Worm (Caenorhabditis elegans) whole organism, L3 larva: ENCODE measurements around the gene col-19.

ENCODE experiments used
- ceh-16 ChIP-seq: sonication (generic microtip); optimal IDR thresholded peaks from 2 replicates; lab custom pipeline; 2017; ENCODE audit warnings: missing biosample characterization, missing genetic modification characterization
- fkh-10 ChIP-seq: sonication (generic microtip); optimal IDR thresholded peaks from 2 replicates; lab custom pipeline; 2017; ENCODE audit warnings: missing biosample characterization, missing genetic modification reagents, missing genetic modification characterization
- hmg-11 ChIP-seq: sonication (generic microtip); optimal IDR thresholded peaks from 2 replicates; lab custom pipeline; 2016; ENCODE audit warnings: missing genetic modification characterization, missing compliant biosample characterization
- mdl-1 ChIP-seq: fragments of 150-350 bp; optimal IDR thresholded peaks from 2 replicates; lab custom pipeline; 2014; ENCODE audit warnings: missing biosample characterization, missing genetic modification characterization
- nhr-28 ChIP-seq: fragments of 150-350 bp; optimal IDR thresholded peaks from 2 replicates; lab custom pipeline; 2014; ENCODE audit warnings: missing biosample characterization, missing genetic modification characterization
- nhr-77 ChIP-seq: fragments of 150-350 bp; optimal IDR thresholded peaks from 2 replicates; lab custom pipeline; 2014; ENCODE audit warnings: missing biosample characterization, missing genetic modification characterization
- unc-39 ChIP-seq: sonication (generic microtip); optimal IDR thresholded peaks from 4 replicates; lab custom pipeline; 2017; ENCODE audit warnings: missing biosample characterization, missing genetic modification characterization

DNA sequence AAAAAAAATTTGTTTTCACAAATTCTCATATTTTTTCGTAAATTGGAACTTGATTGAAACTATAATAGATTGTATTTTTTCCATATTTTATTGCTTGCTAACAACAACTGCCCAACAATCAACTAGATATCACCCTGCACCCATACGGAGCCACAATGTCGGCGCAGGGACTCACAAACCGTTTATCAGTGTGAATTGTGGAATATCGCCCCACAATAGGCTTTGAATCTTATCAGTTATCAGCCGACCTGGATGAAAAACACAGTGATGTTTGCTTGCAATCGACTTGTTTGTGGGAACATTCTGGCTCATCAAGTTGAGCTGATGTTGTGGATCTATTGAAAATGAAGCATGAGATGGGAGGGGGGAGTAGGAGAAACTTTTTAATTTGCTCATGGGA is 17.5 kb downstream of the col-19 start:
- TF ChIP-seq fkh-10 (GFP tag; lab: Kevin White, UChicago) (no peak), unc-39 (tag; lab: Kevin White, UChicago) (no peak), hmg-11 (tag; lab: Kevin White, UChicago) (no peak), nhr-28 (tag; lab: Kevin White, UChicago) (no peak), ceh-16 (tag; lab: Kevin White, UChicago) (no peak), mdl-1 (tag; lab: Kevin White, UChicago) (no peak), nhr-77 (tag; lab: Kevin White, UChicago) (no peak)
